Worm (Caenorhabditis elegans) whole organism, L1 larva: ENCODE data around the gene ins-32.

Experiments used
- C34B4.2 ChIP-seq: sonication (generic microtip); optimal IDR thresholded peaks from 2 replicates; lab custom pipeline; 2017; ENCODE audit warnings: mild to moderate bottlenecking, missing genetic modification characterization, missing compliant biosample characterization
- Y116A8C.19 ChIP-seq: sonication (generic microtip); optimal IDR thresholded peaks from 2 replicates; lab custom pipeline; 2016; ENCODE audit warnings: missing compliant biosample characterization, missing genetic modification characterization, borderline replicate concordance
- aha-1 ChIP-seq: fragments of 150-350 bp; optimal IDR thresholded peaks from 2 replicates; lab custom pipeline; 2014; ENCODE audit warnings: missing biosample characterization, missing genetic modification characterization
- aly-2 ChIP-seq: fragments of 150-350 bp; optimal IDR thresholded peaks from 2 replicates; lab custom pipeline; 2014; ENCODE audit warnings: missing biosample characterization, missing genetic modification characterization
- ama-1 ChIP-seq: fragments of 150-350 bp; optimal IDR thresholded peaks from 2 replicates; lab custom pipeline; 2014
- ceh-8 ChIP-seq: fragments of 200-800 bp; sonication (Bioruptor generic); optimal IDR thresholded peaks from 2 replicates; lab custom pipeline; 2018; ENCODE audit warnings: mild to moderate bottlenecking, missing genetic modification characterization, moderate library complexity, missing compliant biosample characterization
- ceh-82 ChIP-seq, 3 experiments: fragments of 150-350 bp in 1 of 3; sonication (generic microtip) in 2 of 3; optimal IDR thresholded peaks; 2 replicates each; lab custom pipeline; 2014 to 2017; ENCODE audit warnings: missing biosample characterization in 3 of 3, missing genetic modification characterization in 3 of 3
- ces-1 ChIP-seq: fragments of 150-350 bp; optimal IDR thresholded peaks from 2 replicates; lab custom pipeline; 2014; ENCODE audit warnings: missing biosample characterization, missing genetic modification reagents, missing genetic modification characterization
- dpl-1 ChIP-seq, 3 experiments: fragments of 150-350 bp in 2 of 3; sonication (generic microtip) in 1 of 3; optimal IDR thresholded peaks; 2 replicates each; lab custom pipeline; 2014 to 2017; ENCODE audit warnings: missing biosample characterization in 3 of 3, missing genetic modification characterization in 3 of 3, missing genetic modification reagents in 3 of 3
- efl-1 ChIP-seq, 4 experiments: fragments of 150-350 bp; optimal IDR thresholded peaks in 3 of 4; peaks in 1 of 4; 1 replicate in 1 of 4; 2 replicates in 3 of 4; lab custom pipeline; 2014; ENCODE audit warnings: missing biosample characterization in 2 of 4, missing genetic modification characterization in 2 of 4, missing genetic modification reagents in 2 of 4
- elt-2 ChIP-seq: sonication (generic microtip); optimal IDR thresholded peaks from 2 replicates; lab custom pipeline; 2016; ENCODE audit warnings: missing genetic modification characterization, mild to moderate bottlenecking, inconsistent platforms, missing compliant biosample characterization, missing genetic modification reagents
- elt-3 ChIP-seq, 6 experiments: fragments of 150-350 bp in 1 of 6; sonication (generic microtip); optimal IDR thresholded peaks; 2 replicates each; lab custom pipeline; 2017 to 2018; ENCODE audit warnings: missing biosample characterization in 6 of 6, missing genetic modification characterization in 6 of 6, inconsistent platforms in 1 of 6
- ets-5 ChIP-seq: fragments of 200-800 bp; sonication (Bioruptor generic); IDR thresholded peaks from 2 replicates; pipeline ENCODE4 v1.3.6; 2022; ENCODE audit warnings: missing genetic modification characterization, missing compliant biosample characterization
- fkh-8 ChIP-seq: sonication (generic microtip); optimal IDR thresholded peaks from 2 replicates; lab custom pipeline; 2016; ENCODE audit warnings: mild to moderate bottlenecking, missing genetic modification characterization, missing compliant biosample characterization
- hlh-17 ChIP-seq: fragments of 200-800 bp; sonication (Bioruptor generic); optimal IDR thresholded peaks from 2 replicates; lab custom pipeline; 2018; ENCODE audit warnings: missing genetic modification characterization, mild to moderate bottlenecking, missing compliant biosample characterization, moderate library complexity, borderline replicate concordance
- irx-1 ChIP-seq: sonication (generic microtip); optimal IDR thresholded peaks from 2 replicates; lab custom pipeline; 2016; ENCODE audit warnings: missing genetic modification characterization, missing compliant biosample characterization
- jun-1 ChIP-seq: fragments of 150-350 bp; optimal IDR thresholded peaks from 2 replicates; lab custom pipeline; 2014; ENCODE audit warnings: missing biosample characterization, missing genetic modification reagents, missing genetic modification characterization
- lin-14 ChIP-seq: fragments of 200-800 bp; sonication (Bioruptor generic); optimal IDR thresholded peaks from 2 replicates; lab custom pipeline; 2018; ENCODE audit warnings: mild to moderate bottlenecking, missing genetic modification characterization, moderate library complexity, missing compliant biosample characterization
- lin-15B ChIP-seq: fragments of 150-350 bp; sonication (generic microtip); optimal IDR thresholded peaks from 3 replicates; lab custom pipeline; 2014; ENCODE audit warnings: missing biosample characterization, missing genetic modification characterization
- lir-3 ChIP-seq: sonication (generic microtip); optimal IDR thresholded peaks from 2 replicates; lab custom pipeline; 2016; ENCODE audit warnings: mild to moderate bottlenecking, missing genetic modification characterization, moderate library complexity, missing compliant biosample characterization; ENCODE audit not compliant: poor library complexity
- lsy-2 ChIP-seq, 2 experiments: fragments of 150-350 bp; optimal IDR thresholded peaks; 2 replicates each; lab custom pipeline; 2014; ENCODE audit warnings: missing biosample characterization in 2 of 2, missing genetic modification characterization in 2 of 2
- mdl-1 ChIP-seq, 2 experiments: fragments of 150-350 bp; optimal IDR thresholded peaks; 2 replicates each; lab custom pipeline; 2014 to 2017; ENCODE audit warnings: missing biosample characterization in 2 of 2, missing genetic modification characterization in 2 of 2, inconsistent platforms in 1 of 2
- nhr-19 ChIP-seq: fragments of 200-800 bp; sonication (Bioruptor generic); conservative IDR thresholded peaks from 2 replicates; pipeline ENCODE4 v1.3.6; 2022; ENCODE audit warnings: missing genetic modification characterization, missing compliant biosample characterization
- nhr-237 ChIP-seq: fragments of 150-350 bp; optimal IDR thresholded peaks from 2 replicates; lab custom pipeline; 2014; ENCODE audit warnings: missing biosample characterization, missing genetic modification characterization
- nhr-47 ChIP-seq: sonication (generic microtip); optimal IDR thresholded peaks from 2 replicates; lab custom pipeline; 2016; ENCODE audit warnings: mild to moderate bottlenecking, missing genetic modification characterization, moderate library complexity, missing compliant biosample characterization
- nhr-71 ChIP-seq: sonication (generic microtip); optimal IDR thresholded peaks from 2 replicates; lab custom pipeline; 2016; ENCODE audit warnings: mild to moderate bottlenecking, missing genetic modification characterization, moderate library complexity, missing compliant biosample characterization
- nhr-76 ChIP-seq: sonication (generic microtip); optimal IDR thresholded peaks from 2 replicates; lab custom pipeline; 2017; ENCODE audit warnings: missing biosample characterization, missing genetic modification characterization
- nhr-77 ChIP-seq: fragments of 150-350 bp; optimal IDR thresholded peaks from 2 replicates; lab custom pipeline; 2014; ENCODE audit warnings: missing biosample characterization, missing genetic modification characterization
- nhr-85 ChIP-seq: sonication (generic microtip); peaks from one replicate; lab custom pipeline; 2016; ENCODE audit warnings: missing genetic modification characterization, inconsistent platforms, missing compliant biosample characterization
- pag-3 ChIP-seq: sonication (generic microtip); optimal IDR thresholded peaks from 2 replicates; lab custom pipeline; 2017; ENCODE audit warnings: missing genetic modification characterization, mild to moderate bottlenecking, missing compliant biosample characterization, antibody characterized with exemption, borderline replicate concordance; ENCODE audit not compliant: insufficient read depth
- snu-23 ChIP-seq: sonication (generic microtip); optimal IDR thresholded peaks from 2 replicates; lab custom pipeline; 2016; ENCODE audit warnings: missing genetic modification characterization, missing compliant biosample characterization
- sox-4 ChIP-seq: sonication (generic microtip); optimal IDR thresholded peaks from 2 replicates; lab custom pipeline; 2016; ENCODE audit warnings: missing genetic modification characterization, missing compliant biosample characterization
- sptf-1 ChIP-seq: fragments of 150-350 bp; optimal IDR thresholded peaks from 2 replicates; lab custom pipeline; 2014; ENCODE audit warnings: missing biosample characterization, missing genetic modification characterization
- swsn-7 ChIP-seq: sonication (generic microtip); optimal IDR thresholded peaks from 2 replicates; lab custom pipeline; 2016; ENCODE audit warnings: missing genetic modification characterization, missing compliant biosample characterization
- tbx-2 ChIP-seq: sonication (generic microtip); optimal IDR thresholded peaks from 2 replicates; lab custom pipeline; 2016; ENCODE audit warnings: missing genetic modification characterization, missing compliant biosample characterization
- unc-130 ChIP-seq: fragments of 150-350 bp; optimal IDR thresholded peaks from 2 replicates; lab custom pipeline; 2017; ENCODE audit warnings: missing biosample characterization, missing genetic modification characterization, inconsistent platforms
- unc-86 ChIP-seq: sonication (generic microtip); optimal IDR thresholded peaks from 2 replicates; lab custom pipeline; 2016; ENCODE audit warnings: missing genetic modification characterization, missing compliant biosample characterization
- xbp-1 ChIP-seq: sonication (generic microtip); optimal IDR thresholded peaks from 2 replicates; lab custom pipeline; 2016; ENCODE audit warnings: missing genetic modification characterization, missing compliant biosample characterization
- zip-4 ChIP-seq: fragments of 200-800 bp; sonication (Bioruptor generic); optimal IDR thresholded peaks from 2 replicates; lab custom pipeline; 2018; ENCODE audit warnings: mild to moderate bottlenecking, missing genetic modification characterization, moderate library complexity, missing compliant biosample characterization
- ztf-4 ChIP-seq: fragments of 150-350 bp; optimal IDR thresholded peaks from 2 replicates; lab custom pipeline; 2014; ENCODE audit warnings: missing biosample characterization, missing genetic modification characterization

Gene ins-32

DNA sequence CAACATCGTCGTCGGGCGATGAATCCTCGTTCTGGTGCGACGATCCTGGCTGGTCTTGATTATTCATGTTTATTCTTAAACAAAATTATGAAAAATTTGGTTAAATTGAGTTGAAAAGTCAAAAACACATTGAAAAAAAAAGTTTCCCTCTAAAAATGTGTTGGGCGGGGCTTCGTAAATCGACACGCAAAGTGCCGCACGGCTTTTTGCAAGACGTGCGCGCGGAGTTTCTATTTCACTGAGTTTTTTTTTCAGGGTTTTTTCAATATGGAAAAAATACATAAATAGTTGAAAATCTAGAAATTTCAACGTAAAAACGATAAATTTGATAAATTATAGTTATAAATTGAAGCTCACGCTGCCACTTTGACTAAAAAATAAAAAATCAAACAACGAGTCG is 5.0 kb upstream of the ins-32 start, which contains the start of gene F54D10.5 (continued):
- TF ChIP-seq aha-1 (tag; lab: Kevin White, UChicago) (no peak), mdl-1 (tag; optimal IDR thresholded peaks at IDR 0.05; lab: Kevin White, UChicago) (peak in 1 of 2 experiments; percentile 66), zip-4 (GFP tag; lab: Kevin White, UChicago) (peak; percentile 13), irx-1 (no peak), ces-1 (GFP tag; lab: Kevin White, UChicago) (no peak), swsn-7 (tag; lab: Kevin White, UChicago) (peak; percentile 82), lin-15B (tag; lab: Kevin White, UChicago) (peak; percentile 63), nhr-19 (GFP tag; lab: Robert Waterston, UW) (peak; percentile 82), xbp-1 (tag; lab: Kevin White, UChicago) (peak; percentile 81), lin-14 (GFP tag; lab: Kevin White, UChicago) (peak; percentile 77), snu-23 (GFP tag; lab: Kevin White, UChicago) (peak; percentile 82)

DNA sequence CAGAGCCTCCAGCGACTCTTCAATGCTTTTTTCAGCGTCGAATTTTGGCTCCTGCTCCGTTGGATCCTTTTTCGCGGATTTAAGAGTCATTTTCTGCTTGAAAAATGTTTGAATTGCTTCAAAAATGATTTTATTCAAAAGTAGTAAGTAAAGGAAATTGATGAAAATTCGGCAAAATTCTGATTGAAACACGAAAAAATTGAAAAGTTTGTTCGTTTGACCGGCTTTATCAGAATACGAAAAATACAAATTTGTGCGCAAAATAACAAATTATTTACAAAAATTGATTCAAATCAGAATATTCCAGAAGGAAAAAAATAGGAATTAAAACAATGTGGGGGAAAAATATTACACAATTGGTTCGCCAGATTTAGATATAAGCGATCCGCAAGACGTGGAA is 3.8 kb upstream of the ins-32 start, which contains the start of gene F54D10.4:
Gene F54D10.4, minus strand, starts transcription at position 101 of the 400 bp plus-strand sequence.
- TF ChIP-seq xbp-1 (tag; lab: Kevin White, UChicago) = no peak
- no peak for TF ChIP-seq sptf-1
- TF ChIP-seq unc-130 (tag; lab: Kevin White, UChicago) = no peak
- no peak for TF ChIP-seq nhr-76 (tag; lab: Kevin White, UChicago)
- TF ChIP-seq dpl-1 (GFP tag; optimal IDR thresholded peaks at IDR 0.05; lab: Kevin White, UChicago) = no peak
- TF ChIP-seq ceh-8 (GFP tag; lab: Kevin White, UChicago) = no peak
- no peak for TF ChIP-seq aha-1 (tag; lab: Kevin White, UChicago)
- TF ChIP-seq ceh-82 (tag; optimal IDR thresholded peaks at IDR 0.05; lab: Kevin White, UChicago) = no peak
- TF ChIP-seq ztf-4 (tag; lab: Kevin White, UChicago) = no peak
- TF ChIP-seq lin-15B (tag; lab: Kevin White, UChicago) = no peak
- TF ChIP-seq sox-4 (tag; lab: Kevin White, UChicago) = no peak
- no peak for TF ChIP-seq ets-5 (GFP tag; lab: Robert Waterston, UW)
- no peak for TF ChIP-seq nhr-77 (tag; lab: Kevin White, UChicago)
- TF ChIP-seq nhr-71 (tag; lab: Kevin White, UChicago) = no peak
- no peak for TF ChIP-seq ama-1

DNA sequence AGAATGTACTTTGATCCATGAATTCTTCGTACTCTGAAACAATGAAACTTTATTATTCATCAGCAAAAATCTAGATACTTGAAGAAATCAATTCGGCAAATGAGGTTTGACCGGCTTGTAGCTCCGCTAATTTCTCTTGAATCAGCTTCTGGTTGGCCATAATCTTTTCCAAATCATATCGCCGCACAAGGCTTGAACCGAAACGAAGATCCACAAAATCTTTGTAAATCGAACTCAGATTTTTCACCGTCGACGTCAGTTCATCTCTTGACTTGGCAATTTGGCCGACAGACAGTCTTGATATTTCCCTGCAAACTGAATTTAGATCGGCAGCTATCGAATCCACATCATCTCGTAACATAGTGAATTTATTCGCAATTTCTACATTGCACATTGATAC is 2.4 kb upstream of the ins-32 start:
- TF ChIP-seq elt-3 (tag; optimal IDR thresholded peaks at IDR 0.05; lab: Kevin White, UChicago) (no peak), nhr-85 (tag; lab: Kevin White, UChicago) (no peak), ets-5 (GFP tag; lab: Robert Waterston, UW) (no peak), C34B4.2 (tag; lab: Kevin White, UChicago) (no peak), nhr-237 (tag; lab: Kevin White, UChicago) (no peak), hlh-17 (GFP tag; lab: Kevin White, UChicago) (no peak), tbx-2 (tag; lab: Kevin White, UChicago) (no peak), lsy-2 (tag; optimal IDR thresholded peaks at IDR 0.05; lab: Kevin White, UChicago) (no peak), jun-1 (tag; lab: Kevin White, UChicago) (no peak), zip-4 (GFP tag; lab: Kevin White, UChicago) (no peak), Y116A8C.19 (tag; lab: Kevin White, UChicago) (no peak), aha-1 (tag; lab: Kevin White, UChicago) (no peak), nhr-77 (tag; lab: Kevin White, UChicago) (no peak), elt-2 (no peak), aly-2 (tag; lab: Kevin White, UChicago) (no peak), unc-130 (tag; lab: Kevin White, UChicago) (no peak), dpl-1 (GFP tag; optimal IDR thresholded peaks at IDR 0.05; lab: Kevin White, UChicago) (no peak), unc-86 (no peak), ceh-8 (GFP tag; lab: Kevin White, UChicago) (no peak)

DNA sequence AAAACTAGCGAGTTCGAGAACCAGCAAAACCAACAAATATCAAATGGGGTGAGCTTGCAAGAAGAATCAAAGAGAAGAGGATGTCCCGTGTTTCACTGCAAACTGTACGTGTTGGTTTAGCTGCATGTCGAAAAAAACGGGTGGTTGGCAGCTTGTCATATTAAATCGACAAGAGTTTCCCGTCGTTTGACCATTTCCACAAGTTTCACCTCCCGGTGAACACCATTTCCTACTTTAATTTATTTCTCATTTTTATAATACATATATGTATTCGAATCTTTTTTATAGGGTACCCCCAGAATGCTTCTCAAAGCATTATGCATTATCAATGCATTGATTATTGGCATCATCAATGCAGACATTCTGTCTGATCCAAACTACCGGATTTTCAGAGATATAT is 7.8 kb downstream of the ins-32 start, which contains the start of gene Y8A9A.2:
Gene Y8A9A.2, plus strand, starts transcription at position 301 of the 400 bp plus-strand sequence.
- no peak for TF ChIP-seq sox-4 (tag; lab: Kevin White, UChicago)
- no peak for TF ChIP-seq lin-15B (tag; lab: Kevin White, UChicago)
- no peak for TF ChIP-seq pag-3 (tag; lab: Kevin White, UChicago)
- no peak for TF ChIP-seq nhr-47 (tag; lab: Kevin White, UChicago)
- TF ChIP-seq efl-1 (optimal IDR thresholded peaks at IDR 0.05; lab: Kevin White, UChicago) = no peak
- peak in 1 of 2 experiments; percentile 25 for TF ChIP-seq efl-1 (GFP tag; optimal IDR thresholded peaks at IDR 0.05 in 1 of 2; lab: Kevin White, UChicago)
- no peak for TF ChIP-seq lir-3 (tag; lab: Kevin White, UChicago)
- TF ChIP-seq fkh-8 = no peak
